Fruit fly (Drosophila melanogaster) whole organism, embryonic: ENCODE data around the gene Cyp4d1.

Experiments
- CG10979 ChIP-seq: fragments of 200-800 bp; sonication (Bioruptor generic); optimal IDR thresholded peaks from 2 replicates; lab custom pipeline; 2018; ENCODE audit warnings: missing biosample characterization, mild to moderate bottlenecking, missing genetic modification characterization, moderate library complexity
- CG1233 ChIP-seq: fragments of 200-800 bp; sonication (Bioruptor generic); optimal IDR thresholded peaks from 4 replicates; lab custom pipeline; 2018; ENCODE audit warnings: missing biosample characterization, mild to moderate bottlenecking, missing genetic modification characterization
- CG17361 ChIP-seq: fragments of 200-800 bp; sonication (Bioruptor generic); IDR thresholded peaks from 3 replicates; pipeline ENCODE4 v1.3.6; 2022; ENCODE audit warnings: missing biosample characterization, missing genetic modification characterization
- CG17829 ChIP-seq: fragments of 200-800 bp; optimal IDR thresholded peaks from 2 replicates; lab custom pipeline; 2019; ENCODE audit warnings: missing biosample characterization, mild to moderate bottlenecking, missing genetic modification characterization, moderate library complexity
- CG18011 ChIP-seq: fragments of 200-800 bp; sonication (Bioruptor generic); optimal IDR thresholded peaks from 2 replicates; lab custom pipeline; 2017; ENCODE audit warnings: missing biosample characterization, missing genetic modification characterization, mild to moderate bottlenecking, moderate library complexity, missing genotype
- CG18476 ChIP-seq: fragments of 200-800 bp; sonication (Bioruptor generic); optimal IDR thresholded peaks from 2 replicates; lab custom pipeline; 2016; ENCODE audit warnings: missing biosample characterization, mild to moderate bottlenecking, missing genetic modification characterization
- CG18599 ChIP-seq: fragments of 200-800 bp; sonication (Bioruptor generic); optimal IDR thresholded peaks from 3 replicates; lab custom pipeline; 2017; ENCODE audit warnings: missing biosample characterization, missing genetic modification characterization, mild to moderate bottlenecking, moderate library complexity, missing genetic modification reagents
- CG2678 ChIP-seq: fragments of 200-800 bp; sonication (Bioruptor generic); optimal IDR thresholded peaks from 3 replicates; lab custom pipeline; 2019; ENCODE audit warnings: missing biosample characterization, mild to moderate bottlenecking, missing genetic modification characterization, moderate library complexity
- CG3281 ChIP-seq: fragments of 200-800 bp; sonication (Bioruptor generic); optimal IDR thresholded peaks from 3 replicates; lab custom pipeline; 2017; ENCODE audit warnings: missing biosample characterization, mild to moderate bottlenecking, missing genetic modification characterization
- CG4404 ChIP-seq: fragments of 200-800 bp; sonication (Bioruptor generic); IDR thresholded peaks from 2 replicates; pipeline ENCODE4 v1.3.6; 2022; ENCODE audit warnings: missing biosample characterization, missing genetic modification characterization
- CG5245 ChIP-seq: fragments of 200-800 bp; sonication (Bioruptor generic); optimal IDR thresholded peaks from 3 replicates; lab custom pipeline; 2016; ENCODE audit warnings: missing biosample characterization, missing genetic modification characterization
- CG7745 ChIP-seq: fragments of 200-800 bp; sonication (Bioruptor generic); optimal IDR thresholded peaks from 2 replicates; lab custom pipeline; 2018; ENCODE audit warnings: missing biosample characterization, mild to moderate bottlenecking, missing genetic modification characterization, moderate library complexity
- CG7928 ChIP-seq: fragments of 200-800 bp; sonication (Bioruptor generic); optimal IDR thresholded peaks from 2 replicates; lab custom pipeline; 2017; ENCODE audit warnings: missing biosample characterization, mild to moderate bottlenecking, missing genetic modification characterization
- CG7963 ChIP-seq: fragments of 200-800 bp; sonication (Bioruptor generic); IDR thresholded peaks from 3 replicates; pipeline ENCODE4 v1.3.6; 2022; ENCODE audit warnings: missing biosample characterization, missing genetic modification characterization; ENCODE audit not compliant: partially characterized antibody
- CG9215 ChIP-seq: fragments of 200-800 bp; sonication (Bioruptor generic); IDR thresholded peaks from 2 replicates; pipeline ENCODE4 v1.3.6; 2022; ENCODE audit warnings: missing biosample characterization, missing genetic modification characterization
- CG9437 ChIP-seq: fragments of 200-800 bp; sonication (Bioruptor generic); optimal IDR thresholded peaks from 2 replicates; lab custom pipeline; 2018; ENCODE audit warnings: missing biosample characterization, mild to moderate bottlenecking, missing genetic modification characterization
- CG9817 ChIP-seq: fragments of 200-800 bp; sonication (Bioruptor generic); optimal IDR thresholded peaks from 2 replicates; lab custom pipeline; 2018; ENCODE audit warnings: missing biosample characterization, mild to moderate bottlenecking, missing genetic modification characterization, moderate library complexity
- CG9932 ChIP-seq: fragments of 200-800 bp; sonication (Bioruptor generic); IDR thresholded peaks from 2 replicates; pipeline ENCODE4 v1.3.6; 2022; ENCODE audit warnings: missing biosample characterization, missing genetic modification characterization
- Chrac-16 ChIP-seq: fragments of 200-800 bp; sonication (Bioruptor generic); optimal IDR thresholded peaks from 3 replicates; lab custom pipeline; 2016; ENCODE audit warnings: missing biosample characterization, missing genetic modification characterization
- CoRest ChIP-seq: fragments of 200-800 bp; sonication (Bioruptor generic); optimal IDR thresholded peaks from 3 replicates; lab custom pipeline; 2018; ENCODE audit warnings: missing biosample characterization, mild to moderate bottlenecking, missing genetic modification characterization, moderate library complexity
- D ChIP-seq, 2 experiments: fragments of 200-800 bp in 1 of 2; fragments of >200 bp in 1 of 2; sonication (Bioruptor generic) in 1 of 2; optimal IDR thresholded peaks; 2 replicates in 1 of 2; 3 replicates in 1 of 2; lab custom pipeline; 2017; ENCODE audit warnings: mild to moderate bottlenecking in 1 of 2, missing biosample characterization in 1 of 2, missing genetic modification characterization in 1 of 2, missing genetic modification reagents in 1 of 2
- D19B ChIP-seq: fragments of 200-800 bp; sonication (Bioruptor generic); optimal IDR thresholded peaks from 2 replicates; lab custom pipeline; 2017; ENCODE audit warnings: missing biosample characterization, mild to moderate bottlenecking, missing genetic modification characterization
- Drgx ChIP-seq: fragments of 200-800 bp; sonication (Bioruptor generic); IDR thresholded peaks from 2 replicates; pipeline ENCODE4 v1.3.6; 2022; ENCODE audit warnings: missing biosample characterization, missing genetic modification characterization
- HLH3B ChIP-seq: fragments of 200-800 bp; sonication (Bioruptor generic); IDR thresholded peaks from 2 replicates; pipeline ENCODE4 v1.3.6; 2022; ENCODE audit warnings: missing biosample characterization, missing genetic modification characterization
- HLH4C ChIP-seq: fragments of 200-800 bp; sonication (Bioruptor generic); IDR thresholded peaks from 3 replicates; pipeline ENCODE4 v1.3.6; 2022; ENCODE audit warnings: missing biosample characterization, missing genetic modification characterization; ENCODE audit not compliant: partially characterized antibody
- Hsf ChIP-seq: fragments of 200-800 bp; sonication (Bioruptor generic); optimal IDR thresholded peaks from 3 replicates; lab custom pipeline; 2016; ENCODE audit warnings: missing biosample characterization, missing genetic modification characterization
- MESR4 ChIP-seq: fragments of 200-800 bp; sonication (Bioruptor generic); optimal IDR thresholded peaks from 2 replicates; lab custom pipeline; 2018; ENCODE audit warnings: missing biosample characterization, mild to moderate bottlenecking, missing genetic modification characterization, moderate library complexity
- NFAT ChIP-seq: fragments of 200-800 bp; sonication (Bioruptor generic); IDR thresholded peaks from 2 replicates; pipeline ENCODE4 v1.3.6; 2022; ENCODE audit warnings: missing biosample characterization, missing genetic modification characterization
- Sox100B ChIP-seq: fragments of 200-800 bp; sonication (Bioruptor generic); optimal IDR thresholded peaks from 3 replicates; lab custom pipeline; 2018; ENCODE audit warnings: missing biosample characterization, mild to moderate bottlenecking, missing genetic modification characterization
- Xrp1 ChIP-seq: fragments of 200-800 bp; sonication (Bioruptor generic); IDR thresholded peaks from 2 replicates; pipeline ENCODE4 v1.3.6; 2022; ENCODE audit warnings: missing biosample characterization, missing genetic modification characterization
- ash1 ChIP-seq: fragments of 200-800 bp; sonication (Bioruptor generic); optimal IDR thresholded peaks from 2 replicates; lab custom pipeline; 2018; ENCODE audit warnings: missing biosample characterization, mild to moderate bottlenecking, missing genetic modification characterization
- bab2 ChIP-seq: fragments of 200-800 bp; sonication (Bioruptor generic); optimal IDR thresholded peaks from 2 replicates; lab custom pipeline; 2016; ENCODE audit warnings: missing biosample characterization, missing genetic modification characterization
- cas ChIP-seq: fragments of 200-800 bp; sonication (Bioruptor generic); IDR thresholded peaks from 2 replicates; pipeline ENCODE4 v1.3.6; 2022; ENCODE audit warnings: missing biosample characterization, missing genetic modification characterization
- ci ChIP-seq: fragments of 200-800 bp; sonication (Bioruptor generic); IDR thresholded peaks from 3 replicates; pipeline ENCODE4 v1.3.6; 2022; ENCODE audit warnings: missing biosample characterization, missing genetic modification characterization
- dmrt11E ChIP-seq: fragments of 200-800 bp; sonication (Bioruptor generic); optimal IDR thresholded peaks from 3 replicates; lab custom pipeline; 2018; ENCODE audit warnings: missing biosample characterization, mild to moderate bottlenecking, missing genetic modification characterization, moderate library complexity
- exex ChIP-seq: fragments of 200-800 bp; sonication (Bioruptor generic); optimal IDR thresholded peaks from 4 replicates; lab custom pipeline; 2018; ENCODE audit warnings: missing biosample characterization, mild to moderate bottlenecking, missing genetic modification characterization, moderate library complexity
- gfzf ChIP-seq: fragments of 200-800 bp; sonication (Bioruptor generic); optimal IDR thresholded peaks from 2 replicates; lab custom pipeline; 2016; ENCODE audit warnings: missing biosample characterization, mild to moderate bottlenecking, missing genetic modification characterization, moderate library complexity
- jing ChIP-seq: fragments of 200-800 bp; sonication (Bioruptor generic); optimal IDR thresholded peaks from 2 replicates; lab custom pipeline; 2018; ENCODE audit warnings: missing biosample characterization, mild to moderate bottlenecking, missing genetic modification characterization
- luna ChIP-seq: fragments of 200-800 bp; sonication (Bioruptor generic); optimal IDR thresholded peaks from 2 replicates; lab custom pipeline; 2016; ENCODE audit warnings: missing biosample characterization, missing genetic modification characterization
- phol ChIP-seq: fragments of 200-800 bp; sonication (Bioruptor generic); optimal IDR thresholded peaks from 3 replicates; lab custom pipeline; 2018; ENCODE audit warnings: missing biosample characterization, mild to moderate bottlenecking, missing genetic modification characterization, moderate library complexity
- pnt ChIP-seq: fragments of 200-800 bp; sonication (Bioruptor generic); optimal IDR thresholded peaks from 3 replicates; lab custom pipeline; 2016; ENCODE audit warnings: missing biosample characterization, missing genetic modification characterization
- sens-2 ChIP-seq: fragments of 200-800 bp; sonication (Bioruptor generic); IDR thresholded peaks from 2 replicates; pipeline ENCODE4 v1.3.6; 2022; ENCODE audit warnings: missing biosample characterization, missing genetic modification characterization
- slou ChIP-seq: fragments of 200-800 bp; sonication (Bioruptor generic); optimal IDR thresholded peaks from 3 replicates; lab custom pipeline; 2016; ENCODE audit warnings: missing biosample characterization, missing genetic modification characterization
- sqz ChIP-seq: fragments of 200-800 bp; sonication (Bioruptor generic); optimal IDR thresholded peaks from 3 replicates; lab custom pipeline; 2018; ENCODE audit warnings: missing biosample characterization, mild to moderate bottlenecking, missing genetic modification characterization
- sug ChIP-seq: fragments of 200-800 bp; optimal IDR thresholded peaks from 2 replicates; lab custom pipeline; 2019; ENCODE audit warnings: missing biosample characterization, mild to moderate bottlenecking, missing genetic modification characterization, moderate library complexity
- ttk ChIP-seq: fragments of 200-800 bp; sonication (Bioruptor generic); IDR thresholded peaks from 2 replicates; pipeline ENCODE4 v2.1.2; 2022; ENCODE audit warnings: missing biosample characterization, missing genetic modification characterization
- unpg ChIP-seq: fragments of 200-800 bp; sonication (Bioruptor generic); optimal IDR thresholded peaks from 3 replicates; lab custom pipeline; 2018; ENCODE audit warnings: missing biosample characterization, mild to moderate bottlenecking, missing genetic modification characterization, moderate library complexity

The Cyp4d1 gene

DNA sequence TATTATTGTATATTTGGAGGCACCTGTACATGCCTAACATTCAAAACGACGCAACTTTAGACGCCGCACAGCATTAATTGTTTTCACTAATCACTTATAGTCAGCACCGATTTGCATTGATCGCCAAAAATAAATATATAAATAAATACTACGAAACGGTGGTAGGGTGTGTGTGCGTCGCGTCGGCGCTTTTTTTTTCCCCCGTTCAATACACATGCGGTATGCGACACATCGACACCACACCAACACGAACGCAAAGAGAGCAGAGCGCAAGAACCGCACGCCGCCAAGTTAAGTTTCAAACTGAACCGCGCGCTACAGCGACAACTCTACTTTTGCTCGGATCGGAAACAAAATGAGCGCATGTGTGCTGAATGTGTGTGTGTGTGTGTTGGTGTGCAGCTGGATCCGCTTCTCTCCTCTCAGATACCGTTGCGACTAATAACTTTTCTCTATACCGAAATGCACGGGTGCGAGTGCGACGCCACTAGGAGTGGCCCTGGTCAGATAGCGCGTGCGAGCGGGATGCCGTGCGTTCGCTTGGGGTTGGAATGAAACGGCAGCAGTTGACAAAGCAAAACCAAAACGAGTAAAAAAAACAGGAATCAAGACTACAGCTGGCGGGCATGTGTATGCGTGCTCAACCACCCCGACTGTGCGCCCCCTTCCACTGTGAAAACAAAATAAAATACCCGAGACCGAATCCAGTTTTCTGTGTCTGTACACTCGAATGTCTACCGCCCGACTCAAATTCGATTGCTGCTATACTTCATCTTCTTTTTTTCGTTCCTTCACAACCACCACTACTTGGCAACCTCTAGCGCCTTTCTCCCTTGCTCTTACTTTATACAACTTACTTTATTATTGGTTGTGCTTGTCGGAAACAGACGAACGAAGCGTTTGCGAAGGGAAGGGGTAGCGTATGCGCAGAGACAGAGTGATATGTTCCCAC, 38.7 kb downstream of the Cyp4d1 start, which contains the start of gene ph-d (continued):
- TF ChIP-seq ash1 (GFP tag; lab: Kevin White, UChicago) = peak; percentile 80
- TF ChIP-seq CG18476 = no peak
- TF ChIP-seq slou (GFP tag; lab: Kevin White, UChicago) = no peak
- TF ChIP-seq HLH3B (GFP tag; lab: Robert Waterston, UW) = peak; percentile 42; the same call in 1 of the 2 replicates
- no peak for TF ChIP-seq CG9215
- peak; percentile 46 for TF ChIP-seq CG17829
- TF ChIP-seq CG2678 (tag; lab: Kevin White, UChicago) = peak; percentile 66
- TF ChIP-seq NFAT (GFP tag; lab: Robert Waterston, UW) = peak; percentile 45
- peak; percentile 30 for TF ChIP-seq exex
- peak; percentile 54; the same call in 1 of the 2 replicates for TF ChIP-seq Xrp1
- peak; percentile 58 for TF ChIP-seq CG10979 (tag; lab: Kevin White, UChicago)
- TF ChIP-seq sens-2 (GFP tag; lab: Robert Waterston, UW) = no peak
- TF ChIP-seq dmrt11E (tag; lab: Kevin White, UChicago) = peak; percentile 44
- no peak for TF ChIP-seq CG18011 (GFP tag; lab: Kevin White, UChicago)
- peak; percentile 13 for TF ChIP-seq CG9817 (tag; lab: Kevin White, UChicago)
- 0 out of 3 replicates have a peak, but pooled peaks have one; percentile 25 for TF ChIP-seq CG7963 (GFP tag; lab: Robert Waterston, UW)
- TF ChIP-seq CG18599 (GFP tag; lab: Kevin White, UChicago) = peak; percentile 58
- TF ChIP-seq cas (GFP tag; lab: Robert Waterston, UW) = 0 out of 2 replicates have a peak, but pooled peaks have one; percentile 11
- peak; percentile 91 for TF ChIP-seq Drgx
- peak; percentile 25 for TF ChIP-seq CG9437 (GFP tag; lab: Kevin White, UChicago)
- peak; percentile 45 for TF ChIP-seq CG3281 (GFP tag; lab: Kevin White, UChicago)
- TF ChIP-seq Hsf = peak; percentile 29
- peak; percentile 18 for TF ChIP-seq CG5245 (GFP tag; lab: Kevin White, UChicago)
- 0 out of 3 replicates have a peak, but pooled peaks have one; percentile 33 for TF ChIP-seq HLH4C (GFP tag; lab: Robert Waterston, UW)
- peak; percentile 51 for TF ChIP-seq phol (tag; lab: Kevin White, UChicago)
- peak; percentile 54 for TF ChIP-seq unpg (GFP tag; lab: Kevin White, UChicago)
- TF ChIP-seq CG4404 = no peak
- TF ChIP-seq ci = peak; percentile 62; the same call in 1 of the 3 replicates
- peak; percentile 7 for TF ChIP-seq bab2 (GFP tag; lab: Kevin White, UChicago)
- TF ChIP-seq jing = no peak
- no peak for TF ChIP-seq CG7928 (GFP tag; lab: Kevin White, UChicago)
- TF ChIP-seq CG7745 (tag; lab: Kevin White, UChicago) = no peak
- TF ChIP-seq sqz (GFP tag; lab: Kevin White, UChicago) = peak; percentile 97
- peak; percentile 41; the same call in 1 of the 2 replicates for TF ChIP-seq CG9932
- TF ChIP-seq CG1233 = no peak
- peak; percentile 73 for TF ChIP-seq D (optimal IDR thresholded peaks at IDR 0.05; lab: Kevin White, UChicago)
- peak; percentile 9 for TF ChIP-seq D (GFP tag; optimal IDR thresholded peaks at IDR 0.05; lab: Kevin White, UChicago)
- TF ChIP-seq MESR4 (GFP tag; lab: Kevin White, UChicago) = peak; percentile 7
- no peak for TF ChIP-seq luna (GFP tag; lab: Kevin White, UChicago)
- peak; percentile 60 for TF ChIP-seq Sox100B
- TF ChIP-seq gfzf (GFP tag; lab: Kevin White, UChicago) = no peak
- peak; percentile 22 for TF ChIP-seq CoRest (tag; lab: Kevin White, UChicago)
- TF ChIP-seq CG17361 (GFP tag; lab: Robert Waterston, UW) = peak; percentile 59; the same call in 2 of the 3 replicates
- TF ChIP-seq D19B = peak; percentile 28
- peak; percentile 26 for TF ChIP-seq ttk (GFP tag; lab: Robert Waterston, UW)
- TF ChIP-seq sug = peak; percentile 56
- no peak for TF ChIP-seq pnt (GFP tag; lab: Kevin White, UChicago)
- TF ChIP-seq Chrac-16 (GFP tag; lab: Kevin White, UChicago) = peak; percentile 62
